Fruit fly (Drosophila melanogaster) whole organism, embryonic: ENCODE measurements around the gene Unc50.

Experiments
- Atf-2 ChIP-seq: fragments of 200-800 bp; sonication (Bioruptor generic); optimal IDR thresholded peaks from 2 replicates; lab custom pipeline; 2016; ENCODE audit warnings: missing biosample characterization, missing genetic modification characterization
- CG10543 ChIP-seq: fragments of 200-800 bp; sonication (Bioruptor generic); optimal IDR thresholded peaks from 3 replicates; lab custom pipeline; 2017; ENCODE audit warnings: missing biosample characterization, mild to moderate bottlenecking, missing genetic modification characterization, moderate library complexity
- CG10565 ChIP-seq: fragments of 200-800 bp; sonication (Bioruptor generic); optimal IDR thresholded peaks from 3 replicates; lab custom pipeline; 2016; ENCODE audit warnings: missing biosample characterization, mild to moderate bottlenecking, missing genetic modification characterization
- CG11398 ChIP-seq: fragments of 200-800 bp; sonication (Bioruptor generic); optimal IDR thresholded peaks from 2 replicates; lab custom pipeline; 2016; ENCODE audit warnings: missing biosample characterization, missing genetic modification characterization
- CG12071 ChIP-seq: fragments of 200-800 bp; sonication (Bioruptor generic); optimal IDR thresholded peaks from 3 replicates; lab custom pipeline; 2018; ENCODE audit warnings: missing biosample characterization, mild to moderate bottlenecking, missing genetic modification characterization
- CG1233 ChIP-seq: fragments of 200-800 bp; sonication (Bioruptor generic); optimal IDR thresholded peaks from 4 replicates; lab custom pipeline; 2018; ENCODE audit warnings: missing biosample characterization, mild to moderate bottlenecking, missing genetic modification characterization
- CG13296 ChIP-seq: fragments of 200-800 bp; sonication (Bioruptor generic); optimal IDR thresholded peaks from 3 replicates; lab custom pipeline; 2018; ENCODE audit warnings: missing biosample characterization, mild to moderate bottlenecking, missing genetic modification characterization
- CG1603 ChIP-seq: fragments of 200-800 bp; sonication (Bioruptor generic); optimal IDR thresholded peaks from 2 replicates; lab custom pipeline; 2019; ENCODE audit warnings: missing biosample characterization, mild to moderate bottlenecking, missing genetic modification characterization, moderate library complexity
- CG16815 ChIP-seq: fragments of 200-800 bp; sonication (Bioruptor generic); optimal IDR thresholded peaks from 3 replicates; lab custom pipeline; 2017; ENCODE audit warnings: missing biosample characterization, mild to moderate bottlenecking, missing genetic modification characterization
- CG18011 ChIP-seq: fragments of 200-800 bp; sonication (Bioruptor generic); optimal IDR thresholded peaks from 2 replicates; lab custom pipeline; 2017; ENCODE audit warnings: missing biosample characterization, missing genetic modification characterization, mild to moderate bottlenecking, moderate library complexity, missing genotype
- CG31224 ChIP-seq: fragments of 200-800 bp; sonication (Bioruptor generic); IDR thresholded peaks from 2 replicates; pipeline ENCODE4 v1.3.6; 2022; ENCODE audit warnings: missing biosample characterization, missing genetic modification characterization
- CG34376 ChIP-seq: fragments of 200-800 bp; sonication (Bioruptor generic); optimal IDR thresholded peaks from 2 replicates; lab custom pipeline; 2018; ENCODE audit warnings: missing biosample characterization, mild to moderate bottlenecking, missing genetic modification characterization
- CG4707 ChIP-seq: fragments of 200-800 bp; sonication (Bioruptor generic); optimal IDR thresholded peaks from 2 replicates; lab custom pipeline; 2018; ENCODE audit warnings: missing biosample characterization, mild to moderate bottlenecking, missing genetic modification characterization, moderate library complexity
- CG7839 ChIP-seq: fragments of 200-800 bp; sonication (Bioruptor generic); optimal IDR thresholded peaks from 3 replicates; lab custom pipeline; 2018; ENCODE audit warnings: missing biosample characterization, mild to moderate bottlenecking, missing genetic modification characterization, moderate library complexity
- CG8388 ChIP-seq: fragments of 200-800 bp; sonication (Bioruptor generic); optimal IDR thresholded peaks from 2 replicates; lab custom pipeline; 2019; ENCODE audit warnings: missing biosample characterization, mild to moderate bottlenecking, missing genetic modification characterization, moderate library complexity
- CG8924 ChIP-seq: fragments of 200-800 bp; optimal IDR thresholded peaks from 3 replicates; lab custom pipeline; 2019; ENCODE audit warnings: missing biosample characterization, mild to moderate bottlenecking, missing genetic modification characterization, moderate library complexity
- CG9817 ChIP-seq: fragments of 200-800 bp; sonication (Bioruptor generic); optimal IDR thresholded peaks from 2 replicates; lab custom pipeline; 2018; ENCODE audit warnings: missing biosample characterization, mild to moderate bottlenecking, missing genetic modification characterization, moderate library complexity
- CkIIα-i1 ChIP-seq: fragments of 200-800 bp; sonication (Bioruptor generic); IDR thresholded peaks from 2 replicates; pipeline ENCODE4 v1.3.6; 2022; ENCODE audit warnings: missing biosample characterization, missing genetic modification characterization
- Doc2 ChIP-seq: fragments of 200-800 bp; sonication (Bioruptor generic); IDR thresholded peaks from 2 replicates; pipeline ENCODE4 v1.3.6; 2022; ENCODE audit warnings: missing biosample characterization, missing genetic modification characterization
- Doc3 ChIP-seq: fragments of 200-800 bp; sonication (Bioruptor generic); IDR thresholded peaks from 3 replicates; pipeline ENCODE4 v1.3.6; 2022; ENCODE audit warnings: missing biosample characterization, missing genetic modification characterization; ENCODE audit not compliant: partially characterized antibody
- Dp ChIP-seq: fragments of 200-800 bp; sonication (Bioruptor generic); optimal IDR thresholded peaks from 2 replicates; lab custom pipeline; 2018; ENCODE audit warnings: missing biosample characterization, mild to moderate bottlenecking, missing genetic modification characterization, moderate library complexity
- E2f2 ChIP-seq: fragments of 200-800 bp; sonication (Bioruptor generic); IDR thresholded peaks from 2 replicates; pipeline ENCODE4 v1.3.6; 2022; ENCODE audit warnings: missing biosample characterization, missing genetic modification characterization
- Kr ChIP-seq: fragments of 200-800 bp; sonication (Bioruptor generic); optimal IDR thresholded peaks from 2 replicates; lab custom pipeline; 2017; ENCODE audit warnings: missing biosample characterization, mild to moderate bottlenecking, missing genetic modification characterization
- Med ChIP-seq: fragments of 200-800 bp; sonication (Bioruptor generic); peaks from one replicate; lab custom pipeline; 2016; ENCODE audit warnings: missing biosample characterization, missing genetic modification characterization, mild to moderate bottlenecking, inconsistent platforms, moderate library complexity
- Rfx ChIP-seq: fragments of 200-800 bp; sonication (Bioruptor generic); IDR thresholded peaks from 2 replicates; pipeline ENCODE4 v1.3.6; 2022; ENCODE audit warnings: missing biosample characterization, missing genetic modification characterization
- Scr ChIP-seq: fragments of 200-800 bp; sonication (Bioruptor generic); IDR thresholded peaks from 2 replicates; pipeline ENCODE4 v1.3.6; 2022; ENCODE audit warnings: missing biosample characterization, missing genetic modification characterization; ENCODE audit not compliant: partially characterized antibody
- Sox100B ChIP-seq: fragments of 200-800 bp; sonication (Bioruptor generic); optimal IDR thresholded peaks from 3 replicates; lab custom pipeline; 2018; ENCODE audit warnings: missing biosample characterization, mild to moderate bottlenecking, missing genetic modification characterization
- Taf1 ChIP-seq: fragments of 200-800 bp; sonication (Bioruptor generic); IDR thresholded peaks from 2 replicates; pipeline ENCODE4 v1.3.6; 2022; ENCODE audit warnings: missing biosample characterization, missing genetic modification characterization
- YL-1 ChIP-seq: fragments of 200-800 bp; sonication (Bioruptor generic); optimal IDR thresholded peaks from 3 replicates; lab custom pipeline; 2017; ENCODE audit warnings: missing biosample characterization, mild to moderate bottlenecking, missing genetic modification characterization
- br ChIP-seq: fragments of >200 bp; optimal IDR thresholded peaks from 2 replicates; lab custom pipeline; 2017
- chn ChIP-seq: fragments of 200-800 bp; sonication (Bioruptor generic); optimal IDR thresholded peaks from 2 replicates; lab custom pipeline; 2016; ENCODE audit warnings: missing biosample characterization, missing genetic modification characterization
- crol ChIP-seq: fragments of 200-800 bp; sonication (Bioruptor generic); IDR thresholded peaks from 2 replicates; pipeline ENCODE4 v1.3.6; 2022; ENCODE audit warnings: missing biosample characterization, missing genetic modification characterization
- cwo ChIP-seq: fragments of 200-800 bp; sonication (Bioruptor generic); optimal IDR thresholded peaks from 3 replicates; lab custom pipeline; 2017; ENCODE audit warnings: missing biosample characterization, missing genetic modification characterization, mild to moderate bottlenecking, moderate library complexity, missing genetic modification reagents
- disco-r ChIP-seq: fragments of 200-800 bp; sonication (Bioruptor generic); optimal IDR thresholded peaks from 2 replicates; lab custom pipeline; 2016; ENCODE audit warnings: missing biosample characterization, missing genetic modification characterization
- gcm ChIP-seq: fragments of 200-800 bp; sonication (Bioruptor generic); optimal IDR thresholded peaks from 2 replicates; lab custom pipeline; 2019; ENCODE audit warnings: missing biosample characterization, mild to moderate bottlenecking, missing genetic modification characterization, moderate library complexity
- h ChIP-seq: fragments of >200 bp; optimal IDR thresholded peaks from 2 replicates; lab custom pipeline; 2017
- hb ChIP-seq: fragments of 200-800 bp; sonication (Bioruptor generic); IDR thresholded peaks from 3 replicates; pipeline ENCODE4 v1.3.6; 2022; ENCODE audit warnings: missing biosample characterization, missing genetic modification characterization; ENCODE audit not compliant: partially characterized antibody
- hkb ChIP-seq, 2 experiments: fragments of 200-800 bp in 1 of 2; fragments of >200 bp in 1 of 2; sonication (Bioruptor generic) in 1 of 2; IDR thresholded peaks in 1 of 2; optimal IDR thresholded peaks in 1 of 2; 2 replicates each; pipeline versions ENCODE4 v1.3.6 to Lab custom; 2017 to 2022; ENCODE audit warnings: missing biosample characterization in 1 of 2, missing genetic modification characterization in 1 of 2
- lab ChIP-seq: fragments of 200-800 bp; sonication (Bioruptor generic); optimal IDR thresholded peaks from 3 replicates; lab custom pipeline; 2017; ENCODE audit warnings: missing biosample characterization, missing genetic modification characterization, mild to moderate bottlenecking, moderate library complexity, missing genetic modification reagents
- lbe ChIP-seq: fragments of 200-800 bp; sonication (Bioruptor generic); optimal IDR thresholded peaks from 2 replicates; lab custom pipeline; 2016; ENCODE audit warnings: missing biosample characterization, mild to moderate bottlenecking, missing genetic modification characterization
- lmd ChIP-seq: fragments of 200-800 bp; sonication (Bioruptor generic); IDR thresholded peaks from 2 replicates; pipeline ENCODE4 v1.3.6; 2022; ENCODE audit warnings: missing biosample characterization, missing genetic modification characterization
- mirr ChIP-seq: fragments of 200-800 bp; sonication (Bioruptor generic); optimal IDR thresholded peaks from 3 replicates; lab custom pipeline; 2018; ENCODE audit warnings: missing biosample characterization, mild to moderate bottlenecking, missing genetic modification characterization
- p53 ChIP-seq: fragments of 200-800 bp; sonication (Bioruptor generic); optimal IDR thresholded peaks from 2 replicates; lab custom pipeline; 2016; ENCODE audit warnings: missing biosample characterization, missing genetic modification characterization
- pb ChIP-seq: fragments of 200-800 bp; sonication (Bioruptor generic); optimal IDR thresholded peaks from 3 replicates; lab custom pipeline; 2016; ENCODE audit warnings: missing biosample characterization, missing genetic modification characterization
- prd ChIP-seq, 3 experiments: fragments of >200 bp in 2 of 3; fragments of 200-800 bp in 1 of 3; sonication (Bioruptor generic) in 1 of 3; optimal IDR thresholded peaks in 2 of 3; IDR thresholded peaks in 1 of 3; 2 replicates in 2 of 3; 3 replicates in 1 of 3; pipeline versions ENCODE4 v1.3.6 to Lab custom; 2017 to 2022; ENCODE audit warnings: missing biosample characterization in 1 of 3, missing genetic modification characterization in 1 of 3
- sima ChIP-seq: fragments of 200-800 bp; sonication (Bioruptor generic); optimal IDR thresholded peaks from 2 replicates; lab custom pipeline; 2016; ENCODE audit warnings: missing biosample characterization, missing genetic modification characterization
- stc ChIP-seq: fragments of 200-800 bp; sonication (Bioruptor generic); IDR thresholded peaks from 2 replicates; pipeline ENCODE4 v1.3.6; 2022; ENCODE audit warnings: missing biosample characterization, missing genetic modification characterization
- unpg ChIP-seq: fragments of 200-800 bp; sonication (Bioruptor generic); optimal IDR thresholded peaks from 3 replicates; lab custom pipeline; 2018; ENCODE audit warnings: missing biosample characterization, mild to moderate bottlenecking, missing genetic modification characterization, moderate library complexity
- vvl ChIP-seq: fragments of 200-800 bp; sonication (Bioruptor generic); IDR thresholded peaks from 2 replicates; pipeline ENCODE4 v1.3.6; 2022; ENCODE audit warnings: missing biosample characterization, missing genetic modification characterization
- wdn ChIP-seq: fragments of 200-800 bp; sonication (Bioruptor generic); IDR thresholded peaks from 2 replicates; pipeline ENCODE4 v1.3.6; 2022; ENCODE audit warnings: missing biosample characterization, missing genetic modification characterization

The Unc50 gene

dm6 chr3R:8652731-8653130, 23.7 kb downstream of the Unc50 start, which contains the start of the genes Sys1 and Dhod (continued):
- TF ChIP-seq Rfx (peak; percentile 77), wdn (peak; percentile 43; the same call in 1 of the 2 replicates), Scr (GFP tag; lab: Robert Waterston, UW) (peak; percentile 91), cwo (peak; percentile 42), CG31224 (GFP tag; lab: Robert Waterston, UW) (peak; percentile 54; the same call in 1 of the 2 replicates), CG1603 (tag; lab: Kevin White, UChicago) (peak; percentile 65), Med (GFP tag; lab: Kevin White, UChicago) (peak; percentile 92), Atf-2 (GFP tag; lab: Kevin White, UChicago) (peak; percentile 51), CG1233 (GFP tag; lab: Kevin White, UChicago) (peak; percentile 52), lbe (GFP tag; lab: Kevin White, UChicago) (peak; percentile 72), p53 (GFP tag; lab: Kevin White, UChicago) (no peak), hkb (optimal IDR thresholded peaks at IDR 0.05; lab: Kevin White, UChicago) (no peak), hkb (GFP tag; IDR thresholded peaks at IDR 0.05; lab: Robert Waterston, UW) (peak; percentile 65; the same call in 1 of the 2 replicates), sima (GFP tag; lab: Kevin White, UChicago) (no peak), lab (GFP tag; lab: Kevin White, UChicago) (peak; percentile 70), CG4707 (GFP tag; lab: Kevin White, UChicago) (no peak), Kr (GFP tag; lab: Kevin White, UChicago) (peak; percentile 10), CG10565 (GFP tag; lab: Kevin White, UChicago) (no peak), lmd (GFP tag; lab: Robert Waterston, UW) (peak; percentile 68), CG13296 (peak; percentile 56), CG8388 (GFP tag; lab: Kevin White, UChicago) (peak; percentile 51), CG34376 (peak; percentile 46), CG7839 (tag; lab: Kevin White, UChicago) (peak; percentile 59), CG9817 (tag; lab: Kevin White, UChicago) (peak; percentile 56), YL-1 (GFP tag; lab: Kevin White, UChicago) (peak; percentile 60), prd (optimal IDR thresholded peaks at IDR 0.05; lab: Kevin White, UChicago) (no peak), prd (GFP tag; IDR thresholded peaks at IDR 0.05; lab: Robert Waterston, UW) (peak; percentile 83), unpg (peak; percentile 40), E2f2 (no peak; the same call in 1 of the 2 replicates), mirr (GFP tag; lab: Kevin White, UChicago) (no peak), Doc2 (no peak), CG12071 (GFP tag; lab: Kevin White, UChicago) (no peak), pb (peak; percentile 25), CG18011 (GFP tag; lab: Kevin White, UChicago) (peak; percentile 60), disco-r (GFP tag; lab: Kevin White, UChicago) (peak; percentile 16), Dp (GFP tag; lab: Kevin White, UChicago) (no peak), chn (GFP tag; lab: Kevin White, UChicago) (peak; percentile 56), vvl (peak; percentile 75), CG16815 (GFP tag; lab: Kevin White, UChicago) (peak; percentile 16), CG10543 (peak; percentile 28), h (lab: Kevin White, UChicago) (no peak), hb (GFP tag; lab: Robert Waterston, UW) (peak; percentile 83), Taf1 (peak; percentile 33; the same call in 1 of the 2 replicates), CG8924 (peak; percentile 53), gcm (GFP tag; lab: Kevin White, UChicago) (no peak), Doc3 (GFP tag; lab: Robert Waterston, UW) (peak; percentile 87), Sox100B (peak; percentile 4), CG11398 (GFP tag; lab: Kevin White, UChicago) (peak; percentile 43), stc (GFP tag; lab: Robert Waterston, UW) (no peak), CkIIα-i1 (GFP tag; lab: Robert Waterston, UW) (no peak), br (lab: Kevin White, UChicago) (no peak), crol (no peak)
